Fruit fly (Drosophila melanogaster) whole organism, wandering third instar larva: ENCODE data around the gene Mst98Ca.

Experiments used
- Abd-B ChIP-seq: fragments of >200 bp; optimal IDR thresholded peaks from 2 replicates; lab custom pipeline; 2017; ENCODE audit warnings: missing biosample characterization, missing genetic modification characterization
- CG32264 ChIP-seq: fragments of 200-800 bp; sonication (Bioruptor generic); optimal IDR thresholded peaks from 2 replicates; lab custom pipeline; 2016; ENCODE audit warnings: missing biosample characterization, missing genetic modification characterization
- Dfd ChIP-seq: fragments of >200 bp; optimal IDR thresholded peaks from 2 replicates; lab custom pipeline; 2017; ENCODE audit warnings: missing biosample characterization, missing genetic modification characterization
- Dif ChIP-seq: fragments of 200-275, 200-300 bp; sonication (Bioruptor generic); optimal IDR thresholded peaks from 2 replicates; lab custom pipeline; 2018; ENCODE audit warnings: missing biosample characterization, missing genetic modification characterization; ENCODE audit not compliant: partially characterized antibody
- Myc ChIP-seq: fragments of >200 bp; optimal IDR thresholded peaks from 2 replicates; lab custom pipeline; 2017
- OdsH ChIP-seq: fragments of 200-800 bp; sonication (Bioruptor generic); optimal IDR thresholded peaks from 2 replicates; lab custom pipeline; 2016; ENCODE audit warnings: missing biosample characterization, mild to moderate bottlenecking, missing genetic modification characterization
- dmrt93B ChIP-seq: fragments of 200-800 bp; sonication (Bioruptor generic); optimal IDR thresholded peaks from 2 replicates; lab custom pipeline; 2018; ENCODE audit warnings: missing biosample characterization, mild to moderate bottlenecking, missing genetic modification characterization
- h ChIP-seq: fragments of 200-800 bp; sonication (Bioruptor generic); optimal IDR thresholded peaks from 3 replicates; lab custom pipeline; 2016; ENCODE audit warnings: missing biosample characterization, mild to moderate bottlenecking, missing genetic modification characterization
- lola ChIP-seq: fragments of >200 bp; optimal IDR thresholded peaks from 2 replicates; lab custom pipeline; 2017; ENCODE audit warnings: missing biosample characterization, missing genetic modification characterization
- pan ChIP-seq: fragments of >200 bp; optimal IDR thresholded peaks from 2 replicates; lab custom pipeline; 2017
- tai ChIP-seq: sonication (Bioruptor generic); optimal IDR thresholded peaks from 2 replicates; lab custom pipeline; 2016; ENCODE audit warnings: missing biosample characterization, missing genetic modification characterization
- usp ChIP-seq: fragments of >200 bp; optimal IDR thresholded peaks from 2 replicates; lab custom pipeline; 2017; ENCODE audit warnings: missing biosample characterization, missing genetic modification characterization

- TF ChIP-seq Dif: peak; percentile 84
- peak; percentile 31 for TF ChIP-seq dmrt93B (GFP tag; lab: Kevin White, UChicago)
- no peak for TF ChIP-seq tai
- no peak for TF ChIP-seq usp (GFP tag; lab: Kevin White, UChicago)
- no peak for TF ChIP-seq Dfd (GFP tag; lab: Kevin White, UChicago)
- TF ChIP-seq CG32264 (GFP tag; lab: Kevin White, UChicago): no peak
- no peak for TF ChIP-seq pan
- TF ChIP-seq OdsH: peak; percentile 39
- no peak for TF ChIP-seq Abd-B
- peak; percentile 65 for TF ChIP-seq h (GFP tag; lab: Kevin White, UChicago)
- TF ChIP-seq Myc (lab: Kevin White, UChicago): peak; percentile 17
- no peak for TF ChIP-seq lola (GFP tag; lab: Kevin White, UChicago)
These were observed 48.8 kb downstream of the Mst98Ca start, which contains the start of the genes Gfat2 and Moca-cyp for dm6 chr3R:28339654-28340605.
